Worm (Caenorhabditis elegans): ENCODE measurements around the gene sre-54.

DNA sequence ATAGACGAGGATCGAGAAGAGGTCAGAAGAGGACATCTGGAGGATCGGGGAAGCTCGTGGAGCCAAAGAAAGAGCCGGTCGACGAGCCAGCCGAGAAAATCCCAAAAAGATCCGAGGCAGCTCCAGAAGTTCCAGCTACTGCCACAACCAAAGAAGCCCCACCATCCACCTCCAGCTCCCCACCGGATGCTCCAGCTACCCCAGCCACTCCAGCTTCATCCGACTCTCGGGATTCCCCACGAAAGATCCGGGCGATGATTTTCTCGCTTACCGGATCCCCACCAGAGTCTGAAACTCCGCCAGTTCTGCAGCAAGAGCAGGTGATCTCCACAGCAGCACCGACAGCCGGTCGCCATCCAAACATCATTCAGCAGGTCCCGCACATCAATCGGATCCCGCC, 10.2 kb downstream of the sre-54 start:
- TF ChIP-seq ceh-36 (tag; optimal IDR thresholded peaks at IDR 0.05): no peak
- TF ChIP-seq F13C5.2 (tag; optimal IDR thresholded peaks at IDR 0.05): no peak
- no peak for TF ChIP-seq scrt-1 (GFP tag; IDR thresholded peaks at IDR 0.05)
- TF ChIP-seq aly-1 (tag; optimal IDR thresholded peaks at IDR 0.05): no peak
- no peak for TF ChIP-seq ama-1 (optimal IDR thresholded peaks at IDR 0.05)
- TF ChIP-seq ceh-13 (GFP tag; optimal IDR thresholded peaks at IDR 0.05): no peak
- no peak for TF ChIP-seq pes-1 (GFP tag; IDR thresholded peaks at IDR 0.05)
- no peak for TF ChIP-seq tbx-11 (GFP tag; IDR thresholded peaks at IDR 0.05)
- no peak for TF ChIP-seq sea-1 (GFP tag; conservative IDR thresholded peaks at IDR 0.05)
- TF ChIP-seq hnd-1 (tag; optimal IDR thresholded peaks at IDR 0.05): no peak
- TF ChIP-seq flt-1 (GFP tag; IDR thresholded peaks at IDR 0.05): no peak
- no peak for TF ChIP-seq ets-7 (tag; optimal IDR thresholded peaks at IDR 0.05)

All from whole organism, early embryonic.